Worm (Caenorhabditis elegans) whole organism, mixed stage, embryonic: ENCODE measurements around the gene fbxa-96.

Experiments used
- bed-3 ChIP-seq: fragments of 200-800 bp; sonication (Bioruptor generic); optimal IDR thresholded peaks from 3 replicates; lab custom pipeline; 2018; ENCODE audit warnings: mild to moderate bottlenecking, missing genetic modification characterization, moderate library complexity, missing compliant biosample characterization
- ces-1 ChIP-seq: fragments of 150-350 bp; optimal IDR thresholded peaks from 2 replicates; lab custom pipeline; 2014; ENCODE audit warnings: missing biosample characterization, missing genetic modification reagents, missing genetic modification characterization
- hlh-1 ChIP-seq: fragments of 150-350 bp; optimal IDR thresholded peaks from 2 replicates; lab custom pipeline; 2014; ENCODE audit warnings: missing biosample characterization, missing genetic modification reagents, missing genetic modification characterization
- lsy-2 ChIP-seq: fragments of 150-350 bp; optimal IDR thresholded peaks from 2 replicates; lab custom pipeline; 2014; ENCODE audit warnings: missing biosample characterization, missing genetic modification characterization
- nhr-237 ChIP-seq: fragments of 150-350 bp; optimal IDR thresholded peaks from 2 replicates; lab custom pipeline; 2014; ENCODE audit warnings: missing biosample characterization, missing genetic modification characterization
- sptf-1 ChIP-seq: sonication (generic microtip); optimal IDR thresholded peaks from 2 replicates; lab custom pipeline; 2017; ENCODE audit warnings: mild to moderate bottlenecking, missing genetic modification characterization, moderate library complexity, missing compliant biosample characterization
- unc-39 ChIP-seq: fragments of 150-350 bp; optimal IDR thresholded peaks from 2 replicates; lab custom pipeline; 2014; ENCODE audit warnings: missing biosample characterization, missing genetic modification characterization
- unc-62 ChIP-seq: fragments of 150-350 bp; optimal IDR thresholded peaks from 2 replicates; lab custom pipeline; 2014; ENCODE audit warnings: missing biosample characterization, missing genetic modification reagents, missing genetic modification characterization
- zip-8 ChIP-seq: fragments of 150-350 bp; optimal IDR thresholded peaks from 2 replicates; lab custom pipeline; 2014; ENCODE audit warnings: missing biosample characterization, missing genetic modification characterization

ce11 chrX:15050006-15050405, 10.2 kb downstream of the fbxa-96 start:
- TF ChIP-seq hlh-1 (tag; lab: Kevin White, UChicago), result no peak
- no peak for TF ChIP-seq zip-8 (tag; lab: Kevin White, UChicago)
- no peak for TF ChIP-seq ces-1
- no peak for TF ChIP-seq nhr-237
- TF ChIP-seq sptf-1 (tag; lab: Kevin White, UChicago), result no peak
- no peak for TF ChIP-seq unc-62 (GFP tag; lab: Kevin White, UChicago)
- TF ChIP-seq unc-39 (tag; lab: Kevin White, UChicago), result no peak
- TF ChIP-seq bed-3 (GFP tag; lab: Kevin White, UChicago), result no peak
- no peak for TF ChIP-seq lsy-2
